Fruit fly (Drosophila melanogaster): ENCODE results near the gene CkIIbeta.
"Not testable (repeated sequence)": the region's sequence is repeated elsewhere in the genome, so short reads cannot be mapped to it uniquely, and the experiment has no call there.

CkIIbeta gene

DNA sequence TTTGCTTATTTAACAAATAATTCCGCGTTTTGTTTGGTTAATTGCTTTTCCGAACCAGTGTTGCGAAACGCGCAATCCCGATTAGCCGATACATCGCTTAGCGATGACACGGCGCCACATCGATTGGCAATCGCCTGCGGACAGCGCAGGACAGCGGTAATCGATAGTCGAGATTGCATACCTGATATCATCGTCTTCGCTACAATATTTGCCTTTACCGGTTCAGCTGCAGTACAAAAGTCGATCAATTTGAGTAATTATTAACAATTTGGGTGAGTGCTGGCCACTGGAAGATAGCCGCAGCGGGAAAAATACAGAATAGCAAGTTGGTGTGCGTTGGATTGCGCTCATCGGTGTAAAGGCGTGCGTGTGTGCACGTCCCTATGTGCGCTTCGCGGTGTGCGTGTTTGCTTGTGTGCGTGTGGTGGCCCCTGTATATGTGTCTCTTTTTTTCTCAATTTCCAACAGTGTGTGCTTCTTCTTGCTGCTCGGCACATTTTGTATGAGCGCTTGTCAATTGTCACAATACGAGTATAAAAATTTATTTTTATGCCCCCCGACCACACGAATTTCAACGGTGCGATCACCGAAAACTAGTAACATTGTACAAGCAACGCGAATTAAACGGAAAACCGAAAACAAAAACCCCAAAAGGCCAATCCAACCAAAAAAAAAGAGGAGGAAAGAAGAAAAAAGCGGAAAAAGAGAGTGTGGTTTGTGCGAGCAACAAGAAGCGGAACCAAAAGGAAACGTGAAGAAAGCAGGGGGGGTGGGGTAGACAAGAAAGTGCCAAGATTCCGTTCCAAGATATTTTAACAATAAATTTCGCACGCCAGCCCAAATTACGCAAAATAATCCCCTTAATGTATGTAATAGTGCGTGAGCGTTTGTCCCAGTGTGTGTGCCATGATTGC lies at the start of gene CkIIbeta:
CkIIbeta (plus strand) TSS at position 119 of the 914 bp plus-strand sequence.
- TF ChIP-seq CG8478 (optimal IDR thresholded peaks at IDR 0.05): no peak
- peak in 1 of 2 experiments; percentile 19 for TF ChIP-seq CTCF (optimal IDR thresholded peaks at IDR 0.05)

DNA sequence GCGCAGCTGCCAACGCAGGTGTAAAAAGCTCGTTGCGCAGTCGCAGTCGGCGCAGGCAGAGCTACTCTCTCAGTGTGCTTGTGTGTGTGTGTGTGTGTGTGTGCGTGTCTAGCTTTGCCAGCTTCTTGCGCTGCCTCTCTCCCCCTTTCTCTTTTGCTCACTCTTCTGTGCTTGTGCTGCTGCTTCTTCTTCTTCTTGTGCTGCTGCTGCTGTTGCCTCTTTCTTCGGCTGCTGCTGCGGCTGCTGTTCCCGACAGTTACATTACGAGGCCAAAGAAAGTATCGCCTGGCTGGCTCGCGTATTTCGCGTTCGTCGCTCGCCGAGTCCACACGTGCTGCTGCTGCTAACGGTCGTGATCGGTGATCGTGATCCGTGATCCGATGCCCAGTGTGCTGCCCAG lies 38.4 kb upstream of the CkIIbeta start, which contains the start of gene m:
m (plus strand) TSS at position 301 of the 400 bp plus-strand sequence.
- TF ChIP-seq CTCF, CG8478 (optimal IDR thresholded peaks at IDR 0.05): not testable (repeated sequence)

DNA sequence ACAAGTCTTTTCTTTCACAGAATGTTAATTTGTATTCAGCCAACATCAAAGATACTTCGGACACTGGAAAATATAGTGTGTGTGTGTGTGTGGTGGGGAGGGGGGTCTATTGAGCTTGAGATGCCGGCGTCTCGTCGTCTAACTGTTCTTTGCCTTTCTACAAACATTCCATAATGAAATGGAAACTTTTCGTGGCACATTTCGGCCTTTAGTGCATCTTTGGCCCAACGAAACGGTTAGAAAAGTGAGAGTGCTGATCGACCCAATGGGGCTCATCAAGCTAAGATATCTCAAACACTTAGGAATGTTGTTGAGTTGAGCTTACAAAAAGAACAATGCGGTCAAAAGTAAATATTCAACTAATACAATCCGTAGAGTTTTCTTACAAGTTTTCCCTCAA lies 35.4 kb upstream of the CkIIbeta start:
- TF ChIP-seq CG8478 (optimal IDR thresholded peaks at IDR 0.05) (no peak), CTCF (optimal IDR thresholded peaks at IDR 0.05) (no peak)

DNA sequence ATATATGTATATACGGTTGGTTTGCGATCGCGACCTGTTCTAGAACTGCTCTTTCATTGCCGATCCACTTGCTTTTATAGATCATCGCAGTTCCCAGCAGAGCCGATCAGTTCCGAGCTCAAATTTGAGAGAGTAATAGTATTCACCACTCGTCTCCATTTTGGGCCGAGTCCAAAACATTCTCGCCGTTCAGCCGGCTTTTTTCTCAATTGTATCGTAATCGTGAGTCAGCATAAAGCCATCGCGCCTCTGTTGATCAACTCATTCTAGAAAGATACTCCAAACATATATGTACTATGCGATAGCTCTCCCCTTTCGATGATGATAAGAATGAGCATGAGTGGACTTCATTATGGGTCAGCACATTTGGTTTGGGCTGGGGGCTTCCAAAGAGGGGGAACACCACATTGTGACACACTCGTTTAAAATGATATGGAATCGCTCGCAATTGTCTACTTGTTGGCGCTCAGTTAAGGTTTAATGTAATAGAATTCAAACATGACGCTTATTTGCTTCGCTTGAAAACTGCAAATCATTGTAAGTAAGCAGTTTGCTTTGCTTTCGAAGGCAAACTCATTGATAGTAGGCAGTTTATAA lies 27.7 kb upstream of the CkIIbeta start, which contains the start of gene CG9360:
CG9360 (minus strand) TSS at position 51 of the 597 bp plus-strand sequence.
- TF ChIP-seq CG8478 (optimal IDR thresholded peaks at IDR 0.05) (no peak), CTCF (optimal IDR thresholded peaks at IDR 0.05) (no peak)

DNA sequence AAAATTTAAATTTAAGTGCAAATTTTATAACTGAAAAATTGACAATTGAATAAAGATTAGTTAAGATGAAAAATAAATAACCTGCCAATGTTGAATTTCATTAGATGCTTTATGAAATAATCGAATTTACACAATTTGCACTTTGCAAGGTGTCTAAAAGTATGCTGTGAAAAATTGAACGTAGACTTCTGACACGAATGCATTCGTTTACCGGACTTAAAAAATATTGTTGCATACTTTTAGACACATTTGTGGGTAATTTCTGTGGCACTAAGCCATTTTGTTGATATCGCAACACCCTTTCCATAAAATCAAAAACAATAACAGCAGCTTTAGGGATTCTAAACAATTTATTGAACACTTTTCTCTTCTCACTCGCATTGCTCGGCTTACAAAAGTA lies 22.9 kb upstream of the CkIIbeta start:
- TF ChIP-seq CG8478 (optimal IDR thresholded peaks at IDR 0.05) (no peak), CTCF (optimal IDR thresholded peaks at IDR 0.05) (no peak)

DNA sequence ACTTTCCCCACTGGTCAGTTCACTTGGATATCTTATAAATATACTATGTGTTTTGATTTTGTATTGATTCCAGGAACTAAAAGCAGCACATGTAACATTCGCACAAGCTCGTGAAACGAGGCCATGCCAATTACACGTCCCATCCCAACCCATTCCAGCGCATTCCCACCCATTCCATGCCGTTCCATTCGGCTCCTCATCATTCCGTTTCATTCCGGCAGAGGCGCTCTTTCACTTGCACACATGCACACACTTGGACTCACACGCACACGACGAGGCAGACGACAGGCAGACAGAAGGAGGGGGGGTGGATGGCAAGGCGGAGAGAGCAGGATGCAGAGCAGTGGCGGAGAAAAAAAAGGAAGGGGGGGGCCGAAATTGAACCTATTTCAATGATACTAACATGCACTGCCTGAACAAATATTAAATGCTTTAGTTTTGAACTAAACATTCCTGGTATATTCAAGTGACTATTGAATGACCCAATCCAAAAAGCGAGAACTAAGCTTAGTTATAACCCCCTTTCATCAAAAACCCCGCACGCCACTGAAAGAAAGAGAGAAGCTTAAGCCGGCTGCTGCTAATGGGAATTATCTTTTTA lies 16.2 kb upstream of the CkIIbeta start:
- TF ChIP-seq CTCF (optimal IDR thresholded peaks at IDR 0.05) (no peak), CG8478 (optimal IDR thresholded peaks at IDR 0.05) (no peak)

DNA sequence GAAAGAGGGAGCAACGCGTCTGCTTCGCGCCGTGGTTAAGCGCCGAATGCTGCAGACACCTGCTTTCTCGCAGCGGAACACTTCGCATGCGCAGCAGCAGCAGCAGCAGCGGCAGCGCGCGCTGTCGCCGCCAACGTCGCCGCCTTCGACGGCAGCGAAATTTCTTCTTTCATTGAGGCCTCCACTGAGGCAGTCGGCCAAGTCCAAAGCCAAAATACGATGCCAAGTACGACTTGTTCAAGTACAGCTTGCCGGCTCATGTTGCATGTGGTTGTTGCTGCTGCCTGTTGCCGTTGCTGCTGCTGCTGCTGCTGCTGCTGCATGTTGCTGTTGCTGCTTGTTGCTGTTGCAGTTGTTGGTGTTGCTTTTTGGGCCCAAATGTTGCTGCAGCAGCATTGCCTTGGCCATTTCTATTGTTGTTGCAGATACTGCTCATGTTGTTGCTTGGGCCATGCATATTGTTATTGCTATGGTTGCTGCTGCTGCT lies 13.6 kb upstream of the CkIIbeta start, which contains the start of gene dy:
dy (minus strand) TSS at position 51 of the 487 bp plus-strand sequence.
- TF ChIP-seq CG8478 (optimal IDR thresholded peaks at IDR 0.05): no peak
- no peak for TF ChIP-seq CTCF (optimal IDR thresholded peaks at IDR 0.05)

DNA sequence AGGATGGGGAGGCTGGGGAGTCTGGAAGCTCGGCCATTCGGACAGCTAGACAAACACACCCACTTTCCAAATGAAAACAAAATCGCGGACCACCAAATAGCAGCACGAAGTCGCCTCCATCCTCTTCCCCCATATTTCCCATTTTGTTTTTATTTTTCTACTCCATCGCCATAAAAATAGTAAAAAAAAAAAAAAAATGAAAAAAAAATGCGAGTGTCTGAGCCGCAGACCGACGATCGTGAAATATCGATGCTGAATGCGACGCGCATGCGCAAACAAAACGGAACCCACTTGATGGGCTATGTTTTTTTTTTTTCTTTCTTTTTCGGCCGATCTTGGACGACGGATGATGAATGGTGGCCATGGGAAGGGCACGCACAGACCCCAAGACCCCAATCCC lies 7.3 kb upstream of the CkIIbeta start:
- TF ChIP-seq CTCF (optimal IDR thresholded peaks at IDR 0.05) (no peak), CG8478 (optimal IDR thresholded peaks at IDR 0.05) (no peak)

DNA sequence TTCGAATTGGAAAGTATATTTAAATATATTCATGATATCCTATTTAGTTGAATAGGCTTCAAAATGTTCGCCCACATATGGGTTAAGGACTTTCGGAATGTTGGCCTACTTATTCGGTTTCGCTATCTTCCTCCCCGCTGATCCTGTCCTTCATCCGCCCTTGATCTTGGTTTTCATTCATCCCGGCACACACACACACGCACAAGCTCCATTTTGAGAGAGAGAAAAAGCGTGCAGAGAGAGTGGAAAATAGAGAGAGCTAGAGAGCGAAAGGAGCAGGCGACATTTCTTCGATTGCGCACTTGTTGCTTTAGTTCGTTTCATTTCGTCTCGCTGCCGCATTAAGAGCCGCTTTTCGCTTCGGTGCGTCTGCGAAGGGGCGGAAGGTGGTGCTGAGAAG lies 5.3 kb upstream of the CkIIbeta start, which contains the start of gene Karl:
Karl (plus strand) TSS at position 301 of the 400 bp plus-strand sequence.
- TF ChIP-seq CTCF (optimal IDR thresholded peaks at IDR 0.05): no peak
- TF ChIP-seq CG8478 (optimal IDR thresholded peaks at IDR 0.05): no peak

DNA sequence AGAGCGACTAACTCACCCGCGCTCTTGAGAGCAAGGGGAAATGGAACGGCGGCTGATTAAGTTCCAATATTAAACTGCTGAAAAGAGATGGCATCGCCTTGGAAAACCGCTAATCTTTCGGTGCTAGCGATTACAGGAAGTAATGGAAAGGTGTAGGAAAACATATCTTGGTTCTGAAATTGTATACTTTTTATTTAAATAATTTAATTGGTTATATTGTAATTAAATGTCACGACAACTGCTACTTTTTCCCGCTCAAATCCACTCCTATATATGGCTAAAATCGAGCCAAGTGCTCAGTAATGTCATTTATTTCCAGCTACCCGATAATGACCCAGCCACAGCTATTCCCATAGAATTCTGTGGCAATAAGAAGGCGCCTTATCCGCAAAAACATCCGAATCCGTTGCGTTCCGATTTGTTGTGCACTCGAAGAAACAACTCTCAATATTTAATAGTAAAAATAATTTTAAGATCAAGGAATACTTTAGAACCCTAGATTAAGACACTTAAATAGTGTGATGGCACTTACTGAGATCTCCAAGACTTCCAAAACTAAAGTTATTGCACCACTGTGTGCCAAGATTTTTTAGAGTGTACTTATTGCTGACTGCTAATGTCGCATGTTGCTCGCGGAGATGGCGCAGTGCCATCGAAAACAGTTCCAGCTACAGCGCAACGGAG lies 4.0 kb upstream of the CkIIbeta start:
- TF ChIP-seq CG8478 (optimal IDR thresholded peaks at IDR 0.05) (no peak), CTCF (optimal IDR thresholded peaks at IDR 0.05) (no peak)

DNA sequence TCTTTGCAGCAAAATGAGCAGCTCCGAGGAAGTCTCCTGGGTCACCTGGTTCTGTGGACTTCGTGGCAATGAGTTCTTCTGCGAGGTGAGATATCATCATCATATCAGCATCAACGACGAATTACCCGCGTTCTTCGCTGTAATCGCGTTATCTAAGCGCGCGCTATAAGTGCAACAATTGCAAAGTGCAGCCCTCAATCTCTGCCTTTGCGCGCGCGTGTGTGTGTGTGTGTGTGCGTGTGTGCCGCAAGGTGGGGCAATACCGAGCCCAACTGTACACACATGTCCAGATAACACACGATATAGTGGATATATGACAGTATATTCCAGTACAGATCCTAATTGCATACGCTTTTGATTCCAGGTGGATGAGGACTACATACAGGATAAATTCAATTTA lies 1.1 kb downstream of the CkIIbeta start:
- TF ChIP-seq CG8478 (optimal IDR thresholded peaks at IDR 0.05) (no peak), CTCF (optimal IDR thresholded peaks at IDR 0.05) (no peak)

DNA sequence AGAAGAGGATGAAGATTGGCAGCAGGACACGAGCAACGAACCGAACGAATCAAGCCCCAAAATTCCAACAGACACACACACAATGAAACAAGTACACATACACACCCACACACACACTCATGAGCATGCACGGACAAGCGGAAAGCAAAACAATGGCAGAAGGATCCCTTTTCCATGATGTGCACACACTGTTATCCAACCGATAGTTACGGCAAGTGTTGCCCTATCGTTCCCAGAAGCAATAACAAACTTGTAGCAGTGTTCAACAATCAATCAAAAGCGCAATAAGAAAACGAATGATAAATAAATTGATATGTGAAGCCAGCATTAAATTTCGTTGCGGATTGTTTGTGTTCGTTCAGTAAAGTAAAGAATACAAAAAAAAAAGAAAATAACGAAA lies 4.6 kb downstream of the CkIIbeta start:
- TF ChIP-seq CG8478 (optimal IDR thresholded peaks at IDR 0.05) (no peak), CTCF (optimal IDR thresholded peaks at IDR 0.05) (no peak)

DNA sequence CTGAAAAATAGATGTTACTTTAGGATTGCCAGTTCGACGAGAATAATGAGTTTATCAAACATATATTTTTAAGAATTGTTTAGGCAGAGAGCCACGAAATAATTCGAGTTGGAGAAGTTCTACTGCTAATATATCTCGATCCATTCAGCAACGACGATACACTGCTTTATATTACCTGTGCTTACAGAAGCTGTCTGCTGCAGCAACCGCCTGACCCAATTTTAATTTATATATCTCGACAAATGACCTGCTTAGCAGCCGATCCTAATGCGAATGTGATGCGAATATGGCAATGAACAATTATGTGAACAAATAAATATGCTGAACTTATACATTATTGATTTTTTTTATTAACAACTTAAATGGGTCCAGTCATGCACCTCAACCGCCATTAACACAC lies 6.2 kb downstream of the CkIIbeta start:
- TF ChIP-seq CTCF (optimal IDR thresholded peaks at IDR 0.05) (no peak), CG8478 (optimal IDR thresholded peaks at IDR 0.05) (no peak)

DNA sequence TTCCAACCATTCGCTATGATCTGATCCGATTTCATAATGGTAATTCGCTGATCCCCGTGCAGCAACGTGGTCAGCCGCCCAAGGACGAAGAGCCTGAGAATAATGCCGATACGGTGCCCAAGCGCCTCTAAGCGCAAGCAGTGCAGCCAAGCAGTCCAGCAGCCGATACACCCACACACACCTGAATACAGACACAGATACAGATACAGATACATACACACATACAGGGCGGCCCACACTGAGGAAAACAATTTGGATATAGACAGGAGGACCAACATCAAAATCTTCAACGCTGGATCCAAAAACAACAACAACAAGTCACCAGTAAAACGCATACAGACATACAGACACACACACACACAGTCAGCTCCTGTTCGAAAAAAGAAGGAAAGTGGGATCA lies 7.6 kb downstream of the CkIIbeta start:
- TF ChIP-seq CG8478 (optimal IDR thresholded peaks at IDR 0.05) (no peak), CTCF (optimal IDR thresholded peaks at IDR 0.05) (no peak)
